Worm (Caenorhabditis elegans) whole organism, L4/young adult: Measurements from ENCODE around the gene F38E9.1.
"Not testable (repeated sequence)": the region's sequence is repeated elsewhere in the genome, so short reads cannot be mapped to it uniquely, and the experiment has no call there.

Source experiments
- W03F9.2 ChIP-seq: fragments of 150-350 bp; optimal IDR thresholded peaks from 2 replicates; lab custom pipeline; 2014; ENCODE audit warnings: missing biosample characterization, missing genetic modification characterization
- dao-5 ChIP-seq: sonication (generic microtip); optimal IDR thresholded peaks from 2 replicates; lab custom pipeline; 2016; ENCODE audit warnings: missing genotype, missing genetic modification characterization, moderate library complexity, missing compliant biosample characterization

ce11 chrX:16451642-16452041 lies 19.2 kb upstream of the F38E9.1 start, which contains the start of gene F38E9.4:
- not testable (repeated sequence) for TF ChIP-seq W03F9.2 (tag; lab: Kevin White, UChicago); dao-5
